Worm (Caenorhabditis elegans) whole organism, late embryonic: ENCODE data around the gene C37E2.2.

Experiments used
- dmd-4 ChIP-seq: sonication (generic microtip); optimal IDR thresholded peaks from 2 replicates; lab custom pipeline; 2016; ENCODE audit warnings: borderline replicate concordance, missing genetic modification characterization, missing compliant biosample characterization
- eyg-1 ChIP-seq: sonication (generic microtip); optimal IDR thresholded peaks from 2 replicates; lab custom pipeline; 2016; ENCODE audit warnings: missing genotype, missing genetic modification characterization, missing compliant biosample characterization
- fkh-10 ChIP-seq: fragments of 150-350 bp; optimal IDR thresholded peaks from 2 replicates; lab custom pipeline; 2014; ENCODE audit warnings: missing biosample characterization, missing genetic modification reagents, missing genetic modification characterization
- madf-2 ChIP-seq: sonication (generic microtip); optimal IDR thresholded peaks from 2 replicates; lab custom pipeline; 2017; ENCODE audit warnings: missing genetic modification characterization, missing compliant biosample characterization
- pha-4 ChIP-seq: fragments of 150-350 bp; optimal IDR thresholded peaks from 2 replicates; lab custom pipeline; 2018; ENCODE audit warnings: missing biosample characterization, missing genetic modification reagents, missing genetic modification characterization
- syd-9 ChIP-seq: sonication (generic microtip); optimal IDR thresholded peaks from 2 replicates; lab custom pipeline; 2016; ENCODE audit warnings: mild to moderate bottlenecking, missing genetic modification characterization, moderate library complexity, missing compliant biosample characterization
- tbx-2 ChIP-seq: sonication (generic microtip); optimal IDR thresholded peaks from 2 replicates; lab custom pipeline; 2016; ENCODE audit warnings: missing genetic modification characterization, missing compliant biosample characterization

- TF ChIP-seq syd-9 (tag; lab: Kevin White, UChicago) (no peak), pha-4 (tag; lab: Kevin White, UChicago) (no peak), madf-2 (tag; lab: Kevin White, UChicago) (no peak), eyg-1 (tag; lab: Kevin White, UChicago) (no peak), dmd-4 (tag; lab: Kevin White, UChicago) (no peak), fkh-10 (GFP tag; lab: Kevin White, UChicago) (no peak), tbx-2 (tag; lab: Kevin White, UChicago) (no peak)
Measured at ce11 chrX:14165156-14165555, 10.7 kb upstream of the C37E2.2 start.
